Worm (Caenorhabditis elegans): ENCODE results near the gene F35H10.2.

ce11 chrIV:8294650-8295049 lies 34.4 kb upstream of the F35H10.2 start, which contains the start of gene tbce-1:
- TF ChIP-seq fos-1 (tag; optimal IDR thresholded peaks at IDR 0.05), result no peak
- TF ChIP-seq unc-62 (GFP tag; optimal IDR thresholded peaks at IDR 0.05), result no peak
- no peak for TF ChIP-seq elt-3 (tag; optimal IDR thresholded peaks at IDR 0.05)
- TF ChIP-seq ztf-11 (tag; optimal IDR thresholded peaks at IDR 0.05), result no peak
